Fruit fly (Drosophila melanogaster): ENCODE results near the gene RecQ5.

Gene RecQ5

dm6 chr3L:14613792-14614677, 17.8 kb downstream of the RecQ5 start, which contains the start of gene shd (continued):
- TF ChIP-seq CG17385 (GFP tag; optimal IDR thresholded peaks at IDR 0.05) (peak; percentile 19), Ptx1 (GFP tag; IDR thresholded peaks at IDR 0.05) (no peak), CG3726 (GFP tag; IDR thresholded peaks at IDR 0.05) (no peak), Usf (GFP tag; optimal IDR thresholded peaks at IDR 0.05) (peak; percentile 62), CG9727 (GFP tag; optimal IDR thresholded peaks at IDR 0.05) (peak; percentile 36), dmrt11E (tag; optimal IDR thresholded peaks at IDR 0.05) (peak; percentile 52), HLH4C (GFP tag; IDR thresholded peaks at IDR 0.05; ENCODE audit: partially characterized antibody) (no peak), Doc2 (GFP tag; IDR thresholded peaks at IDR 0.05) (no peak), Abd-B (GFP tag; optimal IDR thresholded peaks at IDR 0.05) (peak; percentile 23), sob (GFP tag; IDR thresholded peaks at IDR 0.05) (peak; percentile 30; the same call in 1 of the 2 replicates), Awh (GFP tag; IDR thresholded peaks at IDR 0.05) (0 out of 2 replicates have a peak, but pooled peaks have one; percentile 29), Deaf1 (tag; optimal IDR thresholded peaks at IDR 0.05) (peak; percentile 97), mirr (GFP tag; optimal IDR thresholded peaks at IDR 0.05) (no peak), D19B (GFP tag; optimal IDR thresholded peaks at IDR 0.05) (peak; percentile 17), CG12769 (tag; optimal IDR thresholded peaks at IDR 0.05) (peak; percentile 18), CG7556 (GFP tag; optimal IDR thresholded peaks at IDR 0.05) (peak; percentile 76), BtbVII (GFP tag; optimal IDR thresholded peaks at IDR 0.05) (peak; percentile 20), CG6765 (GFP tag; optimal IDR thresholded peaks at IDR 0.05) (no peak), Ets97D (GFP tag; optimal IDR thresholded peaks at IDR 0.05) (no peak), CG8281 (tag; optimal IDR thresholded peaks at IDR 0.05) (no peak), CG34376 (GFP tag; optimal IDR thresholded peaks at IDR 0.05) (peak; percentile 57), E2f2 (GFP tag; IDR thresholded peaks at IDR 0.05) (no peak), TFAM (GFP tag; optimal IDR thresholded peaks at IDR 0.05) (no peak), Neu2 (GFP tag; optimal IDR thresholded peaks at IDR 0.05; ENCODE audit: borderline replicate concordance) (no peak), dimm (GFP tag; IDR thresholded peaks at IDR 0.05) (no peak), vvl (GFP tag; IDR thresholded peaks at IDR 0.05) (no peak), CG3281 (GFP tag; optimal IDR thresholded peaks at IDR 0.05) (peak; percentile 72), CG7357 (GFP tag; IDR thresholded peaks at IDR 0.05) (no peak), Lim3 (GFP tag; IDR thresholded peaks at IDR 0.05) (no peak), CG7987 (GFP tag; optimal IDR thresholded peaks at IDR 0.05) (no peak), CG4424 (GFP tag; optimal IDR thresholded peaks at IDR 0.05) (peak; percentile 32), CG5180 (GFP tag; optimal IDR thresholded peaks at IDR 0.05) (peak; percentile 87), Meics (GFP tag; optimal IDR thresholded peaks at IDR 0.05) (peak; percentile 66), gt (GFP tag; IDR thresholded peaks at IDR 0.05) (no peak), CG11504 (tag; optimal IDR thresholded peaks at IDR 0.05) (peak; percentile 39), hth (optimal IDR thresholded peaks at IDR 0.05) (no peak), CG1647 (GFP tag; optimal IDR thresholded peaks at IDR 0.05) (no peak), CG43689 (GFP tag; IDR thresholded peaks at IDR 0.05) (no peak), Fer3 (tag; optimal IDR thresholded peaks at IDR 0.05) (no peak), nau (GFP tag; optimal IDR thresholded peaks at IDR 0.05) (no peak), CG34422 (GFP tag; IDR thresholded peaks at IDR 0.05) (no peak), CG10209 (GFP tag; optimal IDR thresholded peaks at IDR 0.05) (peak; percentile 61), dan (GFP tag; IDR thresholded peaks at IDR 0.05) (no peak), CG12659 (GFP tag; optimal IDR thresholded peaks at IDR 0.05) (peak; percentile 52), sisA (GFP tag; IDR thresholded peaks at IDR 0.05) (0 out of 2 replicates have a peak, but pooled peaks have one; percentile 11), slbo (GFP tag; IDR thresholded peaks at IDR 0.05) (peak; percentile 51; the same call in 1 of the 2 replicates), bsh (GFP tag; optimal IDR thresholded peaks at IDR 0.05) (peak; percentile 18 to 50), CG1024 (GFP tag; IDR thresholded peaks at IDR 0.05) (no peak), CG10267 (tag; optimal IDR thresholded peaks at IDR 0.05) (peak; percentile 18)
